Fruit fly (Drosophila melanogaster) ovary, adult (tissue): Measurements from ENCODE around the gene RnpS1.

Source experiments
- CG17801 ChIP-seq: fragments of 200-800 bp; optimal IDR thresholded peaks from 2 replicates; lab custom pipeline; 2019; ENCODE audit warnings: missing biosample characterization, mild to moderate bottlenecking, missing genetic modification characterization, moderate library complexity; ENCODE audit not compliant: partially characterized antibody

Gene RnpS1

dm6 chr3R:9533181-9534124 lies 18.4 kb upstream of the RnpS1 start:
- peak; percentile 77 for TF ChIP-seq CG17801 (GFP tag; lab: Kevin White, UChicago)

DNA sequence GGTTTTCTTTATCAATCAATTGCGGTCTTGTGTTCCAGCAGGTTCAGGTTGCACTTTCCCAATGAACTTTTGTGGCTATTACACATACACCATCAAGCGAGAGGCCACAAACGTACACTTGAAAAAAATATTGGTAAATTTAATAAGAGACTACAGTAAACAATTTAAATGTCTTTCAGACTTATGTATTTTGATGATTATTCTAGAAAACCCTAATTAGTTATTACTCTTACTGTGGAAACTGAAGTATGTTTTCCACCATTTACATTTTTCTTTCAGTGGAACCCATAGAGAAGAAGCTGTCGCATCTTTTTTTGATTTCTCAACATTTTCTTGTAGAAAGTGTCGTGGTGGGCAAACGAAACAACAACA lies 17.7 kb upstream of the RnpS1 start:
- peak; percentile 72 for TF ChIP-seq CG17801 (GFP tag; lab: Kevin White, UChicago)

- TF ChIP-seq CG17801 (GFP tag; lab: Kevin White, UChicago) = no peak
Measured at dm6 chr3R:9534595-9535217, 17.1 kb upstream of the RnpS1 start.

dm6 chr3R:9543495-9544180 lies 8.2 kb upstream of the RnpS1 start:
- no peak for TF ChIP-seq CG17801 (GFP tag; lab: Kevin White, UChicago)

- TF ChIP-seq CG17801 (GFP tag; lab: Kevin White, UChicago) = no peak
Measured at dm6 chr3R:9546808-9547381, 4.9 kb upstream of the RnpS1 start.

DNA sequence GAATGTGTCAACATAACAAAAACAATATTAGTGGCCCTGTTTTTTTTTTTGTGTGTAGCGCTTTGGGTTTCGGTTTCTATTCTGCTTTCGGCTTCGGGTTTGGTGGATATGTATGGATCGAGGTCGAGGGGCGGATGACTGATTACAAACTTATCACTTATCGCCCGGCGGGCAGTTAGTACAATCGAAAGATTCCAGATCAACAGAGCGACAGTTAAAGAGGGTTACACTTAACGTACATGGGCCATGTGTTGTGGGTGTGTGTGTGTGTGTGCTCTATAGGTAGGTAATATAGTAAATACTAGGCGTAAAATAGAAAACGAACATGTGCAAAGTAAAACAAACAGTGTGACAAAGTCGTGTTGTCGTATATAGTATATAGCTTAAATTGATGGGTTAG lies 3.1 kb upstream of the RnpS1 start:
- TF ChIP-seq CG17801 (GFP tag; lab: Kevin White, UChicago) = no peak

DNA sequence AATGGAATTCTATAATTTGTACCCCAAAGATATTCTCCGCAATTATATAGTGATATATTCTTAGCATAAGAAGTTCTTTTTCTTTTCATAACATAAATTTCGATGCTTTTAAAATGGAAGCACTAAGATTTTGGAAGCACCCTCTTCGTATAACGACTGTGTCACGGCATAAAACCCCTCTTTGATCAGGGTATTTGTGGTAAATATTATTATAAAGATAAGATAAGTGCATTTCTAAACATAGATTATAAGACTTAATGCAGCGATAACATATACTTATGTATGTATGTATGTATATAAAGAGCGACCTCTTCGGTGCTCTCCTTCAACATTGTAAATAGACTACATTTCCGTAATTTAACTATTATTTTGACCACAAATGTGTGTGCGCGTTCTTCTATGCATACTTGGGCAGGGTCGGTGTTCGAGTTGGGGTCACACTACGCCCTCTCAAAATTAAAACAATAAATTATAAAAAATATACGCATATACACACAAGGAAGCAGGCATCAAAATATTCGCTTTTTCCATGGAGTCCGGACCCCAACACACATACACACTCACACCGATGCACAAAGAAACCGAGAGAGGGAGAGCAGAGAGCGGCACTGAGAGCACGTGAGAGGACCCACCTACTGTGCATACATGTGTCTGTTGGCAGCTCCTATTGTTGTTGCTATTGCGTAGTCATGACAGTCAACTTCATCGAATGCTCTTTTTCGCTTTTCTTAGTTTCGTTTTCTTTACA lies 1.4 kb upstream of the RnpS1 start:
- no peak for TF ChIP-seq CG17801 (GFP tag; lab: Kevin White, UChicago)

- TF ChIP-seq CG17801 (GFP tag; lab: Kevin White, UChicago) = peak; percentile 43
Measured at dm6 chr3R:9551013-9551658, 698 bp upstream of the RnpS1 start.

- no peak for TF ChIP-seq CG17801 (GFP tag; lab: Kevin White, UChicago)
Measured at dm6 chr3R:9555334-9555974, 3.6 kb downstream of the RnpS1 start, which contains the start of the genes CG9386 and BckdhA. Gene CG9386 (minus strand): TSS chr3R:9555408. Gene BckdhA (plus strand): TSS chr3R:9555785.

- peak; percentile 72 for TF ChIP-seq CG17801 (GFP tag; lab: Kevin White, UChicago)
Measured at dm6 chr3R:9559413-9560014, 7.7 kb downstream of the RnpS1 start, which contains the start of the genes AP-1mu and MBD-like. Gene AP-1mu (minus strand): TSS chr3R:9559525. Gene MBD-like (plus strand): TSS chr3R:9559760.

DNA sequence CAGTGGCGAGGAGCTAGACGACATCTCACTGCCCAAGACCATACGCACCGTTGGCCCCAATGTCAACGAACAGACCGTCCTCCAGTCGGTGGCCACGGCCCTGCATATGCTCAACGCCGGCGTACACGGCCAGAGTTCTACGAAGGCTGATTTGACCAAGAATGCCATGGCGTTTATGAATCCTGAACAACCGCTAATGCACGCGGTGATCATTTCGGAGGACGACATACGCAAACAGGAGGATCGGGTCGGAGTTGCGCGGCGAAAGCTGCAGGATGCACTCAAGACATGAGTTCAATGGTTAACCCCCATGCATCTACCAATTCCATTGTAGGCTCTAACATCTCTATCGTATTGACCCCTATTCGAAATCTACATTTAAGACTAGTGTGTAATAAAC lies 9.3 kb downstream of the RnpS1 start:
- TF ChIP-seq CG17801 (GFP tag; lab: Kevin White, UChicago) = no peak

DNA sequence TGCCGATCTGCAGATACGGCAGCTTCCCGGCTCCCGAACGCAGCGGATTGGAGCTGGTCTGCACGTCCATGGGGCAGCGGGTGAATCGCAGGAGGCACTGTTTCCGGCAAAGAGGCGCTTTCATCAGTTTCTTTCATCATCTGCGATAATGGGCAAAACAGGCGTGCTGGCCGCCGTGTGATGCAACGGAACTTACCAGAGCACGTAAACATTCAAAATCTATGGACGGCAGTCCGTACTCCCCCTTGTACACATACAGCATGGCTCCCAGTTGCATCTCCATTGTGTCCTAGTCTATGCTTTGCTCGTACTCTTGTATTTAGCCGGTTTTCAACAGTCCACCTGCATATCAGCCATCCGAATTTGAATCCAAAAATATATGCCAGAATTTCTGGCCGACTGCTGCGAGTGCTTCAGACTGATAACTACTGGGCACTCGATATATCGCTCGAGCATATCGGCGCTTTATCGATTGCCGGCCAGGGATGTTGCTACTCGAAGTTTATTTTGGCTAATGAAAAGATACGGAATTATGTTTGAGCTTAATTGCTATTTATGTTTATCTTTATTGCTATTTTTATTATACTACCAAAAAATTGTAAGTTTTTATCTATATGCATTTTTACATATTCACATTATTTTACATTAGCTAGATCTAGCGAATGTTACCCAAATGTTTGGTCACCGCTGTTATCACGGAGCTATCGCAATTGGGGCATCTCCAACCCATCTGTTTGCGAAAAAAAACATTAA lies 11.6 kb downstream of the RnpS1 start, which contains the start of the genes CG9393 and Vps45:
Gene CG9393 (minus strand): TSS at position 434 of the 753 bp plus-strand sequence.
Gene Vps45 (plus strand): TSS at position 685 of the 753 bp plus-strand sequence.
- TF ChIP-seq CG17801 (GFP tag; lab: Kevin White, UChicago) = peak; percentile 15
